Worm (Caenorhabditis elegans): Measurements from ENCODE around the gene F32D8.12.

DNA sequence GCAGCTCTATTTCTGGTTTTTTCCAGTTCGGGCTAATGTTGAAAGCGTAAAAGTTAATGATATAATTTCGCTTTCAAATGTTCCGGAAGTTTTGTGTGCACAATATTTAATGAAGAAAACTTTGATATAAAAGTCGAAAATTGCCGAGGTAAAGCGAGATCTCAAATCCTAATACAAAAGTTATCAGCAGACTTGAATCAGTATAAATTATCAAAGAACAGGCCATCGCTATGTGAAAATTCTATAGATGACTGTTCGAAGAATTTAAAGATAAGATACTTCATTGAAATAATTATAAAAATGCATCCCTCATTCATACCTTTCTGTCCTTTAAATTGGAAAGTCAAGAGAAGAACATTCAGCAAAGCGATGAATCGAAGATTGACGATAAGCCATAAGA is 43.9 kb downstream of the F32D8.12 start, which contains the start of gene C29A12.6:
- TF ChIP-seq ama-1 (optimal IDR thresholded peaks at IDR 0.05) (no peak), pes-1 (GFP tag; IDR thresholded peaks at IDR 0.05) (no peak), tra-4 (tag; optimal IDR thresholded peaks at IDR 0.05) (no peak), ceh-36 (tag; optimal IDR thresholded peaks at IDR 0.05) (no peak), flt-1 (GFP tag; IDR thresholded peaks at IDR 0.05) (no peak), scrt-1 (GFP tag; IDR thresholded peaks at IDR 0.05) (no peak), ceh-13 (GFP tag; optimal IDR thresholded peaks at IDR 0.05) (no peak), sea-1 (GFP tag; conservative IDR thresholded peaks at IDR 0.05) (no peak)
